Worm (Caenorhabditis elegans) whole organism, L4 larva: ENCODE measurements around the gene T22F3.8.
"Not testable (repeated sequence)": the region's sequence is repeated elsewhere in the genome, so short reads cannot be mapped to it uniquely, and the experiment has no call there.

ENCODE experiments used
- aha-1 ChIP-seq: fragments of 150-350 bp; peaks from one replicate; lab custom pipeline; 2014; ENCODE audit warnings: missing biosample characterization, missing genetic modification characterization
- ama-1 ChIP-seq: fragments of 150-350 bp; optimal IDR thresholded peaks from 2 replicates; lab custom pipeline; 2014; ENCODE audit warnings: inconsistent platforms, mixed read lengths
- ceh-20 ChIP-seq: fragments of 200-800 bp; sonication (Bioruptor generic); IDR thresholded peaks from 2 replicates; pipeline ENCODE4 v1.3.6; 2022; ENCODE audit warnings: missing genetic modification reagents, missing genetic modification characterization, missing compliant biosample characterization
- dmd-6 ChIP-seq: fragments of 200-800 bp; sonication (Bioruptor generic); IDR thresholded peaks from 2 replicates; pipeline ENCODE4 v1.3.6; 2022; ENCODE audit warnings: missing genetic modification reagents, missing genetic modification characterization, missing compliant biosample characterization
- duxl-1 ChIP-seq: sonication (generic microtip); optimal IDR thresholded peaks from 2 replicates; lab custom pipeline; 2016; ENCODE audit warnings: mild to moderate bottlenecking, missing genetic modification characterization, moderate library complexity, missing compliant biosample characterization; ENCODE audit not compliant: poor library complexity
- egl-27 ChIP-seq: sonication (generic microtip); optimal IDR thresholded peaks from 3 replicates; lab custom pipeline; 2017; ENCODE audit warnings: missing biosample characterization, missing genetic modification reagents, missing genetic modification characterization
- hif-1 ChIP-seq, 2 experiments: sonication (generic microtip); optimal IDR thresholded peaks; 2 replicates each; lab custom pipeline; 2016 to 2017; ENCODE audit warnings: missing compliant biosample characterization in 2 of 2, missing genetic modification characterization in 2 of 2, missing genetic modification reagents in 2 of 2, missing genotype in 2 of 2, mild to moderate bottlenecking in 1 of 2
- nhr-11 ChIP-seq: fragments of 150-350 bp; optimal IDR thresholded peaks from 2 replicates; lab custom pipeline; 2014; ENCODE audit warnings: missing biosample characterization, missing genetic modification characterization
- nhr-237 ChIP-seq: sonication (generic microtip); optimal IDR thresholded peaks from 2 replicates; lab custom pipeline; 2017; ENCODE audit warnings: missing biosample characterization, missing genetic modification characterization
- php-3 ChIP-seq: fragments of 200-800 bp; sonication (Bioruptor generic); IDR thresholded peaks from 2 replicates; pipeline ENCODE4 v1.3.6; 2022; ENCODE audit warnings: missing genetic modification reagents, missing genetic modification characterization, missing compliant biosample characterization
- zag-1 ChIP-seq: fragments of 150-350 bp; optimal IDR thresholded peaks from 2 replicates; lab custom pipeline; 2014; ENCODE audit warnings: missing biosample characterization, missing genetic modification characterization
- zfp-3 ChIP-seq: fragments of 200-800 bp; sonication (Bioruptor generic); conservative IDR thresholded peaks from 2 replicates; pipeline ENCODE4 v1.3.6; 2022; ENCODE audit warnings: missing genetic modification reagents, missing genetic modification characterization, missing compliant biosample characterization

ce11 chrV:3620608-3621007, 15.4 kb upstream of the T22F3.8 start, which contains the start of gene srx-93:
- not testable (repeated sequence) for TF ChIP-seq hif-1 (tag; optimal IDR thresholded peaks at IDR 0.05; lab: Kevin White, UChicago); ceh-20 (GFP tag; lab: Robert Waterston, UW); nhr-237 (tag; lab: Kevin White, UChicago); dmd-6 (GFP tag; lab: Robert Waterston, UW); php-3; nhr-11 (tag; lab: Kevin White, UChicago); aha-1 (tag; lab: Kevin White, UChicago); egl-27 (tag; lab: Kevin White, UChicago); zag-1 (tag; lab: Kevin White, UChicago); ama-1 (lab: Kevin White, UChicago); duxl-1 (tag; lab: Kevin White, UChicago); zfp-3 (GFP tag; lab: Robert Waterston, UW)
